Fruit fly (Drosophila melanogaster) whole organism, embryonic: Measurements from ENCODE around the gene CG15431.

Source experiments
- Atf3 ChIP-seq: fragments of 200-800 bp; sonication (Bioruptor generic); optimal IDR thresholded peaks from 3 replicates; lab custom pipeline; 2016; ENCODE audit warnings: missing biosample characterization, missing genetic modification characterization
- CG11085 ChIP-seq: fragments of 200-800 bp; sonication (Bioruptor generic); IDR thresholded peaks from 2 replicates; pipeline ENCODE4 v1.3.6; 2022; ENCODE audit warnings: missing biosample characterization, missing genetic modification characterization
- CG11695 ChIP-seq: fragments of 200-800 bp; sonication (Bioruptor generic); IDR thresholded peaks from 3 replicates; pipeline ENCODE4 v1.3.6; 2022; ENCODE audit warnings: missing biosample characterization, missing genetic modification characterization
- CG1233 ChIP-seq: fragments of 200-800 bp; sonication (Bioruptor generic); optimal IDR thresholded peaks from 4 replicates; lab custom pipeline; 2018; ENCODE audit warnings: missing biosample characterization, mild to moderate bottlenecking, missing genetic modification characterization
- CG12769 ChIP-seq: fragments of 200-800 bp; sonication (Bioruptor generic); optimal IDR thresholded peaks from 2 replicates; lab custom pipeline; 2019; ENCODE audit warnings: missing biosample characterization, mild to moderate bottlenecking, missing genetic modification characterization, moderate library complexity
- CG14050 ChIP-seq: fragments of 200-800 bp; sonication (Bioruptor generic); IDR thresholded peaks from 3 replicates; pipeline ENCODE4 v1.3.6; 2022; ENCODE audit warnings: missing biosample characterization, missing genetic modification characterization
- CG14667 ChIP-seq: fragments of 200-800 bp; sonication (Bioruptor generic); IDR thresholded peaks from 2 replicates; pipeline ENCODE4 v1.3.6; 2022; ENCODE audit warnings: missing biosample characterization, missing genetic modification characterization
- CG15269 ChIP-seq: fragments of 200-800 bp; sonication (Bioruptor generic); optimal IDR thresholded peaks from 2 replicates; lab custom pipeline; 2018; ENCODE audit warnings: missing biosample characterization, mild to moderate bottlenecking, missing genetic modification characterization, moderate library complexity
- CG1647 ChIP-seq: fragments of 200-800 bp; sonication (Bioruptor generic); optimal IDR thresholded peaks from 3 replicates; lab custom pipeline; 2016; ENCODE audit warnings: missing biosample characterization, missing genetic modification characterization
- CG16779 ChIP-seq: fragments of 200-800 bp; sonication (Bioruptor generic); IDR thresholded peaks from 2 replicates; pipeline ENCODE4 v1.3.6; 2022; ENCODE audit warnings: missing biosample characterization, missing genetic modification characterization
- CG18619 ChIP-seq: fragments of 200-800 bp; sonication (Bioruptor generic); optimal IDR thresholded peaks from 3 replicates; lab custom pipeline; 2017; ENCODE audit warnings: missing biosample characterization, mild to moderate bottlenecking, missing genetic modification characterization
- CG31388 ChIP-seq: fragments of 200-800 bp; sonication (Bioruptor generic); optimal IDR thresholded peaks from 2 replicates; lab custom pipeline; 2016; ENCODE audit warnings: missing biosample characterization, missing genetic modification characterization
- CG3407 ChIP-seq: fragments of 200-800 bp; sonication (Bioruptor generic); optimal IDR thresholded peaks from 2 replicates; lab custom pipeline; 2018; ENCODE audit warnings: missing biosample characterization, mild to moderate bottlenecking, missing genetic modification characterization
- CG3726 ChIP-seq: fragments of 200-800 bp; sonication (Bioruptor generic); IDR thresholded peaks from 3 replicates; pipeline ENCODE4, ENCODE4 v1.3.6; 2022; ENCODE audit warnings: missing biosample characterization, missing genetic modification characterization
- CG3838 ChIP-seq: fragments of 200-800 bp; sonication (Bioruptor generic); optimal IDR thresholded peaks from 3 replicates; lab custom pipeline; 2016; ENCODE audit warnings: missing biosample characterization, missing genetic modification characterization
- CG4707 ChIP-seq: fragments of 200-800 bp; sonication (Bioruptor generic); optimal IDR thresholded peaks from 2 replicates; lab custom pipeline; 2018; ENCODE audit warnings: missing biosample characterization, mild to moderate bottlenecking, missing genetic modification characterization, moderate library complexity
- CG5180 ChIP-seq: fragments of 200-800 bp; sonication (Bioruptor generic); optimal IDR thresholded peaks from 3 replicates; lab custom pipeline; 2017; ENCODE audit warnings: missing biosample characterization, missing genetic modification characterization, mild to moderate bottlenecking, moderate library complexity, missing genetic modification reagents
- CG6175 ChIP-seq: fragments of 200-800 bp; sonication (Bioruptor generic); IDR thresholded peaks from 3 replicates; pipeline ENCODE4 v1.3.6; 2022; ENCODE audit warnings: missing biosample characterization, missing genetic modification characterization
- CG6272 ChIP-seq: fragments of 200-800 bp; sonication (Bioruptor generic); IDR thresholded peaks from 2 replicates; pipeline ENCODE4 v1.3.6; 2022; ENCODE audit warnings: missing biosample characterization, missing genetic modification characterization
- CG7271 ChIP-seq: fragments of 200-800 bp; sonication (Bioruptor generic); optimal IDR thresholded peaks from 2 replicates; lab custom pipeline; 2018; ENCODE audit warnings: missing biosample characterization, mild to moderate bottlenecking, missing genetic modification characterization, moderate library complexity
- CG7928 ChIP-seq: fragments of 200-800 bp; sonication (Bioruptor generic); optimal IDR thresholded peaks from 2 replicates; lab custom pipeline; 2017; ENCODE audit warnings: missing biosample characterization, mild to moderate bottlenecking, missing genetic modification characterization
- CG8089 ChIP-seq: fragments of 200-800 bp; sonication (Bioruptor generic); optimal IDR thresholded peaks from 3 replicates; lab custom pipeline; 2016; ENCODE audit warnings: missing biosample characterization, missing genetic modification characterization
- CG9876 ChIP-seq: fragments of 200-800 bp; sonication (Bioruptor generic); optimal IDR thresholded peaks from 2 replicates; lab custom pipeline; 2016; ENCODE audit warnings: missing biosample characterization, missing genetic modification characterization
- Chrac-16 ChIP-seq: fragments of 200-800 bp; sonication (Bioruptor generic); optimal IDR thresholded peaks from 3 replicates; lab custom pipeline; 2016; ENCODE audit warnings: missing biosample characterization, missing genetic modification characterization
- Drgx ChIP-seq: fragments of 200-800 bp; sonication (Bioruptor generic); IDR thresholded peaks from 2 replicates; pipeline ENCODE4 v1.3.6; 2022; ENCODE audit warnings: missing biosample characterization, missing genetic modification characterization
- H2.0 ChIP-seq: fragments of 200-800 bp; sonication (Bioruptor generic); IDR thresholded peaks from 2 replicates; pipeline ENCODE4 v1.3.6; 2022; ENCODE audit warnings: missing biosample characterization, missing genetic modification characterization
- HmgZ ChIP-seq: fragments of 200-800 bp; sonication (Bioruptor generic); optimal IDR thresholded peaks from 2 replicates; lab custom pipeline; 2018; ENCODE audit warnings: missing biosample characterization, mild to moderate bottlenecking, missing genetic modification characterization
- Hr51 ChIP-seq, 2 experiments: fragments of 200-800 bp; sonication (Bioruptor generic); optimal IDR thresholded peaks; 2 replicates in 1 of 2; 3 replicates in 1 of 2; lab custom pipeline; 2016 to 2018; ENCODE audit warnings: missing biosample characterization in 2 of 2, missing genetic modification characterization in 2 of 2, mild to moderate bottlenecking in 1 of 2, moderate library complexity in 1 of 2
- MESR4 ChIP-seq: fragments of 200-800 bp; sonication (Bioruptor generic); optimal IDR thresholded peaks from 2 replicates; lab custom pipeline; 2018; ENCODE audit warnings: missing biosample characterization, mild to moderate bottlenecking, missing genetic modification characterization, moderate library complexity
- Oli ChIP-seq: fragments of 200-800 bp; sonication (Bioruptor generic); optimal IDR thresholded peaks from 2 replicates; lab custom pipeline; 2018; ENCODE audit warnings: missing biosample characterization, mild to moderate bottlenecking, missing genetic modification characterization, moderate library complexity
- Sry-β ChIP-seq: fragments of 200-800 bp; sonication (Bioruptor generic); optimal IDR thresholded peaks from 2 replicates; lab custom pipeline; 2018; ENCODE audit warnings: missing biosample characterization, mild to moderate bottlenecking, missing genetic modification characterization, moderate library complexity
- al ChIP-seq: fragments of 200-800 bp; sonication (Bioruptor generic); IDR thresholded peaks from 2 replicates; pipeline ENCODE4 v1.3.6; 2022; ENCODE audit warnings: missing biosample characterization, missing genetic modification characterization
- ara ChIP-seq: fragments of 200-800 bp; sonication (Bioruptor generic); IDR thresholded peaks from 2 replicates; pipeline ENCODE4 v1.3.6; 2022; ENCODE audit warnings: missing biosample characterization, missing genetic modification characterization
- ase ChIP-seq: fragments of 200-800 bp; sonication (Bioruptor generic); IDR thresholded peaks from 3 replicates; pipeline ENCODE4 v1.3.6; 2022; ENCODE audit warnings: missing biosample characterization, missing genetic modification characterization
- caup ChIP-seq: fragments of 200-800 bp; sonication (Bioruptor generic); optimal IDR thresholded peaks from 3 replicates; lab custom pipeline; 2017; ENCODE audit warnings: missing biosample characterization, mild to moderate bottlenecking, missing genetic modification characterization, moderate library complexity; ENCODE audit not compliant: severe bottlenecking
- cg ChIP-seq: fragments of 200-800 bp; sonication (Bioruptor generic); optimal IDR thresholded peaks from 3 replicates; lab custom pipeline; 2019; ENCODE audit warnings: missing biosample characterization, mild to moderate bottlenecking, missing genetic modification characterization, moderate library complexity
- dan ChIP-seq: fragments of 200-800 bp; sonication (Bioruptor generic); IDR thresholded peaks from 2 replicates; pipeline ENCODE4 v1.3.6; 2022; ENCODE audit warnings: missing biosample characterization, missing genetic modification characterization
- dimm ChIP-seq: fragments of 200-800 bp; sonication (Bioruptor generic); IDR thresholded peaks from 2 replicates; pipeline ENCODE4 v1.3.6; 2022; ENCODE audit warnings: missing biosample characterization, missing genetic modification characterization
- dm ChIP-seq: fragments of 200-800 bp; sonication (Bioruptor generic); optimal IDR thresholded peaks from 3 replicates; lab custom pipeline; 2016; ENCODE audit warnings: missing biosample characterization, missing genetic modification characterization
- dmrt99B ChIP-seq: fragments of 200-800 bp; sonication (Bioruptor generic); optimal IDR thresholded peaks from 2 replicates; lab custom pipeline; 2018; ENCODE audit warnings: missing biosample characterization, mild to moderate bottlenecking, missing genetic modification characterization, moderate library complexity
- dpn ChIP-seq, 2 experiments: fragments of 200-800 bp; sonication (Bioruptor generic); optimal IDR thresholded peaks; 3 replicates each; lab custom pipeline; 2016; ENCODE audit warnings: missing biosample characterization in 2 of 2, missing genetic modification characterization in 2 of 2
- fd102C ChIP-seq: fragments of 200-800 bp; sonication (Bioruptor generic); optimal IDR thresholded peaks from 2 replicates; lab custom pipeline; 2018; ENCODE audit warnings: missing biosample characterization, mild to moderate bottlenecking, missing genetic modification characterization, moderate library complexity
- gcm2 ChIP-seq: fragments of 200-800 bp; sonication (Bioruptor generic); optimal IDR thresholded peaks from 2 replicates; lab custom pipeline; 2016; ENCODE audit warnings: missing biosample characterization, missing genetic modification characterization
- hth ChIP-seq: fragments of >200 bp; optimal IDR thresholded peaks from 2 replicates; lab custom pipeline; 2017; ENCODE audit warnings: inconsistent platforms
- oc ChIP-seq: fragments of 200-800 bp; sonication (Bioruptor generic); optimal IDR thresholded peaks from 2 replicates; lab custom pipeline; 2018; ENCODE audit warnings: missing biosample characterization, mild to moderate bottlenecking, missing genetic modification characterization, moderate library complexity
- prd ChIP-seq, 3 experiments: fragments of >200 bp in 2 of 3; fragments of 200-800 bp in 1 of 3; sonication (Bioruptor generic) in 1 of 3; optimal IDR thresholded peaks in 2 of 3; IDR thresholded peaks in 1 of 3; 2 replicates in 2 of 3; 3 replicates in 1 of 3; pipeline versions ENCODE4 v1.3.6 to Lab custom; 2017 to 2022; ENCODE audit warnings: missing biosample characterization in 1 of 3, missing genetic modification characterization in 1 of 3
- sd ChIP-seq: fragments of 200-800 bp; sonication (Bioruptor generic); optimal IDR thresholded peaks from 3 replicates; lab custom pipeline; 2018; ENCODE audit warnings: missing biosample characterization, mild to moderate bottlenecking, missing genetic modification characterization, moderate library complexity
- so ChIP-seq: fragments of 200-800 bp; sonication (Bioruptor generic); IDR thresholded peaks from 3 replicates; pipeline ENCODE4 v1.3.6; 2022; ENCODE audit warnings: missing biosample characterization, missing genetic modification characterization
- usp ChIP-seq: fragments of >200 bp; optimal IDR thresholded peaks from 2 replicates; lab custom pipeline; 2017; ENCODE audit warnings: missing biosample characterization, missing genetic modification characterization
- wdn ChIP-seq: fragments of 200-800 bp; sonication (Bioruptor generic); IDR thresholded peaks from 2 replicates; pipeline ENCODE4 v1.3.6; 2022; ENCODE audit warnings: missing biosample characterization, missing genetic modification characterization
- zf30C ChIP-seq: fragments of 200-800 bp; sonication (Bioruptor generic); optimal IDR thresholded peaks from 3 replicates; lab custom pipeline; 2018; ENCODE audit warnings: missing biosample characterization, mild to moderate bottlenecking, missing genetic modification characterization

The CG15431 gene

DNA sequence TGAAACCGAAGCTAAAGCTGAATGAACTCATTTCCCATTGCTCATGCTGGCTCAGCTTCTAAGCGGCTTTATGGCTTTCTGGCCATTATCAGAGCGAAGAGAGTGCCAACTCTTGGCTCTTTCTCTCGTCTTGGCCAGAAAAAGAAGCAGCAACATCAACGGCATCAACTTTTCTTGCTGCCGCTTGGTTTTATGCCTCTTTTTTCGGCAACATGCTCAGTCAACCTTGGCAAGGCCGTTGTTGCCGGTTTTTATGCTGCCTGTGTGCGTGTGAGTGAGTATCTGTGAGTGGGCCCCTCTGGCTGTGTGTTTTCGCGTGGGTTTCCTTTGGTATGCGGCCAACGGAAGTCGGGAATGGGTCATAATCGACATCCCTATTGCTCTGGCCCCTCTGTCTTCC lies 70.5 kb downstream of the CG15431 start (continued):
- TF ChIP-seq CG7928: no peak
- TF ChIP-seq hth (lab: Kevin White, UChicago): no peak
- peak; percentile 72 for TF ChIP-seq oc (tag; lab: Kevin White, UChicago)
- TF ChIP-seq cg: peak; percentile 57
- TF ChIP-seq so (GFP tag; lab: Robert Waterston, UW): no peak
- no peak for TF ChIP-seq dpn (GFP tag; optimal IDR thresholded peaks at IDR 0.05; lab: Kevin White, UChicago)
- no peak for TF ChIP-seq H2.0 (GFP tag; lab: Robert Waterston, UW)
- no peak for TF ChIP-seq CG11695
- TF ChIP-seq ara: 0 out of 2 replicates have a peak, but pooled peaks have one; percentile 5
- TF ChIP-seq ase (GFP tag; lab: Robert Waterston, UW): no peak
- TF ChIP-seq CG4707 (GFP tag; lab: Kevin White, UChicago): no peak
- no peak for TF ChIP-seq CG3838 (GFP tag; lab: Kevin White, UChicago)
- TF ChIP-seq caup: no peak
- no peak for TF ChIP-seq CG14667 (GFP tag; lab: Robert Waterston, UW)
- peak; percentile 44 for TF ChIP-seq sd (tag; lab: Kevin White, UChicago)
- no peak for TF ChIP-seq CG14050 (GFP tag; lab: Robert Waterston, UW)
- TF ChIP-seq dmrt99B: no peak
- no peak for TF ChIP-seq CG11085
- TF ChIP-seq CG15269 (tag; lab: Kevin White, UChicago): no peak
- TF ChIP-seq MESR4 (GFP tag; lab: Kevin White, UChicago): no peak
- TF ChIP-seq dm: no peak
- no peak for TF ChIP-seq CG8089 (GFP tag; lab: Kevin White, UChicago)
- TF ChIP-seq fd102C (GFP tag; lab: Kevin White, UChicago): no peak
- no peak for TF ChIP-seq zf30C
- no peak for TF ChIP-seq CG5180
- no peak for TF ChIP-seq Drgx (GFP tag; lab: Robert Waterston, UW)
- TF ChIP-seq Hr51 (GFP tag; optimal IDR thresholded peaks at IDR 0.05; lab: Kevin White, UChicago): no peak
- TF ChIP-seq HmgZ (tag; lab: Kevin White, UChicago): no peak
- TF ChIP-seq dimm (GFP tag; lab: Robert Waterston, UW): no peak
- no peak for TF ChIP-seq dan (GFP tag; lab: Robert Waterston, UW)
- TF ChIP-seq Chrac-16 (GFP tag; lab: Kevin White, UChicago): no peak
- TF ChIP-seq prd (optimal IDR thresholded peaks at IDR 0.05; lab: Kevin White, UChicago): no peak
- TF ChIP-seq prd (GFP tag; IDR thresholded peaks at IDR 0.05; lab: Robert Waterston, UW): 0 out of 3 replicates have a peak, but pooled peaks have one; percentile 10
- no peak for TF ChIP-seq CG18619 (GFP tag; lab: Kevin White, UChicago)
- TF ChIP-seq Sry-β (GFP tag; lab: Kevin White, UChicago): no peak
- TF ChIP-seq wdn: no peak
- TF ChIP-seq CG1233 (GFP tag; lab: Kevin White, UChicago): no peak
- no peak for TF ChIP-seq CG3726 (GFP tag; lab: Robert Waterston, UW)
- TF ChIP-seq CG7271: no peak
- TF ChIP-seq CG6175 (GFP tag; lab: Robert Waterston, UW): peak; percentile 47; the same call in 2 of the 3 replicates
- no peak for TF ChIP-seq CG3407 (GFP tag; lab: Kevin White, UChicago)
- peak; percentile 1 for TF ChIP-seq CG12769 (tag; lab: Kevin White, UChicago)
- no peak for TF ChIP-seq Atf3 (GFP tag; lab: Kevin White, UChicago)
- no peak for TF ChIP-seq gcm2 (GFP tag; lab: Kevin White, UChicago)
- TF ChIP-seq al (GFP tag; lab: Robert Waterston, UW): no peak
- TF ChIP-seq CG1647 (GFP tag; lab: Kevin White, UChicago): no peak
- peak; percentile 18; the same call in 1 of the 2 replicates for TF ChIP-seq CG6272 (GFP tag; lab: Robert Waterston, UW)
- TF ChIP-seq CG16779 (GFP tag; lab: Robert Waterston, UW): no peak
- TF ChIP-seq Oli: no peak
- no peak for TF ChIP-seq CG9876
- no peak for TF ChIP-seq CG31388 (GFP tag; lab: Kevin White, UChicago)
- TF ChIP-seq usp (GFP tag; lab: Kevin White, UChicago): no peak
- TF ChIP-seq, all 482 proteins: peak for 14
